Fruit fly (Drosophila melanogaster): ENCODE measurements around the gene Hcf.

- TF ChIP-seq OdsH (GFP tag; optimal IDR thresholded peaks at IDR 0.05) (no peak), ey (GFP tag; optimal IDR thresholded peaks at IDR 0.05) (no peak), CG9705 (GFP tag; optimal IDR thresholded peaks at IDR 0.05) (no peak), usp (GFP tag; optimal IDR thresholded peaks at IDR 0.05) (no peak), Mio (GFP tag; optimal IDR thresholded peaks at IDR 0.05) (no peak), fru (GFP tag; optimal IDR thresholded peaks at IDR 0.05) (no peak), N (GFP tag; optimal IDR thresholded peaks at IDR 0.05) (no peak), Hnf4 (GFP tag; optimal IDR thresholded peaks at IDR 0.05) (no peak), psq (GFP tag; optimal IDR thresholded peaks at IDR 0.05) (no peak), sv (GFP tag; optimal IDR thresholded peaks at IDR 0.05) (no peak), Hr83 (GFP tag; optimal IDR thresholded peaks at IDR 0.05; ENCODE audit: poor library complexity, severe bottlenecking) (no peak), CG32264 (GFP tag; optimal IDR thresholded peaks at IDR 0.05) (no peak), GATAd (GFP tag; optimal IDR thresholded peaks at IDR 0.05) (no peak)
Measured at dm6 chr4:411513-411912, 51.8 kb downstream of the Hcf start.
